Worm (Caenorhabditis elegans): Measurements from ENCODE around the gene ttr-51.

DNA sequence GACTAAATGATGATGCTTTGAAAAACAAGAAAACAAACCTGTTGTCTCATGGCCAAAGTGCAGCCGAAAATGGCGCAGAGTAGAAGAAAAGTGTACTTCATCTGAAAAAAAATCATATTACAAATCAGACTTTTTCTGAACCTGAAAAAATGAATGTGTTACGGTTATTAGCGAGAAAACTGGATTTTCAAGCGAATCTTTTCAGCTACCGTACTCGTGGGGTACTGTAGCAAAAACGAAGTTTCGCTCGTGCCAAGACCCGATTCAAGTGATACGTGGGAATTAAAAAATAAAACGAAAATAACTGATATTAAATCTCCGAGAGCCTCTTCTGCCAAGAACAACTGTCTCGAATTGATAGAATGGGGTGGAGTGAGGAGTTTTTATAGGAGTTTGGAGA is at the start of gene ttr-51:
- TF ChIP-seq sdc-2 (tag; optimal IDR thresholded peaks at IDR 0.05) (no peak), npax-4 (tag; optimal IDR thresholded peaks at IDR 0.05) (no peak), ama-1 (optimal IDR thresholded peaks at IDR 0.05) (no peak), ceh-9 (tag; optimal IDR thresholded peaks at IDR 0.05) (no peak), nhr-11 (tag; optimal IDR thresholded peaks at IDR 0.05) (no peak), odd-2 (tag; optimal IDR thresholded peaks at IDR 0.05) (no peak), ceh-24 (tag; optimal IDR thresholded peaks at IDR 0.05) (no peak), tbx-7 (tag; optimal IDR thresholded peaks at IDR 0.05) (no peak), pha-4 (tag; optimal IDR thresholded peaks at IDR 0.05) (no peak), fkh-10 (GFP tag; optimal IDR thresholded peaks at IDR 0.05) (no peak), hlh-8 (tag; optimal IDR thresholded peaks at IDR 0.05) (no peak)
